Worm (Caenorhabditis elegans): ENCODE data around the gene Y42H9AR.2.
"Not testable (repeated sequence)": the region's sequence is repeated elsewhere in the genome, so short reads cannot be mapped to it uniquely, and the experiment has no call there.

ce11 chrIV:8122349-8122748 lies 22.6 kb downstream of the Y42H9AR.2 start, which contains the start of gene erp-44.3:
- not testable (repeated sequence) for TF ChIP-seq nhr-28 (tag; optimal IDR thresholded peaks at IDR 0.05); snpc-4 (tag; optimal IDR thresholded peaks at IDR 0.05); unc-62 (GFP tag; optimal IDR thresholded peaks at IDR 0.05); nhr-237 (tag; optimal IDR thresholded peaks at IDR 0.05); ztf-11 (tag; optimal IDR thresholded peaks at IDR 0.05); unc-120 (tag; optimal IDR thresholded peaks at IDR 0.05; ENCODE audit: poor library complexity, severe bottlenecking); nhr-76 (tag; optimal IDR thresholded peaks at IDR 0.05); lsy-2 (tag; optimal IDR thresholded peaks at IDR 0.05); mep-1 (tag; optimal IDR thresholded peaks at IDR 0.05)

All from whole organism, mixed stage, embryonic.